Comparison of ENCODE assay signal across 1 fruit fly cellular context in the genomic region with DNA sequence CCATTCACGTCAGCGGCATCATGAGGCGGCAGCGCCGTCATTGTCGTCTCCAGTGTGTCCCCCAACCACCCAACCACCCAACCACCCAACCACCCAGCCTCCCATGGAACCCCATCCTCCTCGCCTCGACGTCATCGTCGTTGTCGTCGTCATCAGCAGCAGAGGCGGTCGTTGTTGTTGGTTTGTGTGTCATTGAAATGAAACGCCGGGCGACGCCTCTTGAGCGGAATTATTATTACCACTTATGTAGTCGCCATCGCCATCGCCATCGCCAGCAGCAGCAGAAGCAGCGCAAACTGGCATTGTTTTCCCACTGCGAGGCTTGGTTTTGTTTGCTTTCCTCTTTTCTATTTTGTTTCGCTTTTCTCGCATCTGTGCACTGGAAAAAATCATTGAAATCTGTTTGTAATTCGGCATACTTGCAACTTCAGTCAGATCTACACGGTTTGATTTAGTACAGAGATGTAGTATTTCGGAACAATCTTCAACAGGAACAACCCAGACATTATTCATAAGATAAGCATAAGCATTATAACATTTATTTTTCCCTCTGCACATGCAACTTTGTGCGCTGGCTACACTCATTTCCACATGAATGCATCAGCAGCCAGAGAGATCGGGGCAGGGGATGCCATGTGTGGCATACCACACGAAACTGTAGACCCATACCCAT.
TF ChIP-seq lines count a peak whose summit lies in the region.

No protein-coding gene starts in this region.

TF ChIP-seq in whole organism, embryonic, 481 proteins besides CTCF, POLR2A, EP300 and RAD21 (continued from another document):
- no peak for TF ChIP-seq BEAF-32 (GFP tag; optimal IDR thresholded peaks at IDR 0.05; lab: Kevin White, UChicago)
- no peak for TF ChIP-seq Sin3A (optimal IDR thresholded peaks at IDR 0.05; lab: Kevin White, UChicago)
- peak; percentile 58 for TF ChIP-seq NFAT (GFP tag; IDR thresholded peaks at IDR 0.05; lab: Robert Waterston, UW)
- peak; percentile 99 for TF ChIP-seq CG12391 (tag; optimal IDR thresholded peaks at IDR 0.05; lab: Kevin White, UChicago)
- TF ChIP-seq Taf1 (GFP tag; IDR thresholded peaks at IDR 0.05; lab: Robert Waterston, UW), result no peak
- TF ChIP-seq CG18599 (GFP tag; optimal IDR thresholded peaks at IDR 0.05; lab: Kevin White, UChicago), result peak; percentile 87
- TF ChIP-seq inv (GFP tag; IDR thresholded peaks at IDR 0.05; lab: Robert Waterston, UW; ENCODE audit: partially characterized antibody), result no peak
- TF ChIP-seq Ets97D (GFP tag; optimal IDR thresholded peaks at IDR 0.05; lab: Kevin White, UChicago), result peak; percentile 85
- peak; percentile 31 for TF ChIP-seq exex (tag; optimal IDR thresholded peaks at IDR 0.05; lab: Kevin White, UChicago)
- peak; percentile 95 for TF ChIP-seq MTF-1 (GFP tag; optimal IDR thresholded peaks at IDR 0.05; lab: Kevin White, UChicago; ENCODE audit: borderline replicate concordance)
- peak; percentile 83 for TF ChIP-seq CG10147 (GFP tag; optimal IDR thresholded peaks at IDR 0.05; lab: Kevin White, UChicago)
- no peak for TF ChIP-seq CG34376 (GFP tag; optimal IDR thresholded peaks at IDR 0.05; lab: Kevin White, UChicago)
- peak; percentile 89 for TF ChIP-seq HLH54F (GFP tag; optimal IDR thresholded peaks at IDR 0.05; lab: Kevin White, UChicago)
- TF ChIP-seq prd (optimal IDR thresholded peaks at IDR 0.05; lab: Kevin White, UChicago), result no peak
- TF ChIP-seq prd (GFP tag; IDR thresholded peaks at IDR 0.05; lab: Robert Waterston, UW), result peak; percentile 98
- TF ChIP-seq mirr (GFP tag; optimal IDR thresholded peaks at IDR 0.05; lab: Kevin White, UChicago), result no peak
TF ChIP-seq in whole organism, embryonic: peak in this region for 407.
